Worm (Caenorhabditis elegans) whole organism, midembryonic: ENCODE results near the gene F58A4.1.

ENCODE experiments used
- cog-1 ChIP-seq: sonication (generic microtip); optimal IDR thresholded peaks from 2 replicates; lab custom pipeline; 2016; ENCODE audit warnings: missing genetic modification characterization, missing compliant biosample characterization
- flt-1 ChIP-seq: fragments of 200-800 bp; sonication (Bioruptor generic); IDR thresholded peaks from 2 replicates; pipeline ENCODE4 v1.3.6; 2022; ENCODE audit warnings: missing genetic modification characterization, missing compliant biosample characterization
- med-1 ChIP-seq: sonication (generic microtip); optimal IDR thresholded peaks from 2 replicates; lab custom pipeline; 2017; ENCODE audit warnings: missing genetic modification characterization, mild to moderate bottlenecking, missing compliant biosample characterization, antibody characterized with exemption, missing genetic modification reagents; ENCODE audit not compliant: insufficient read depth
- ref-1 ChIP-seq: fragments of 200-800 bp; sonication (Bioruptor generic); conservative IDR thresholded peaks from 2 replicates; pipeline ENCODE4 v1.3.6; 2022; ENCODE audit warnings: missing genetic modification reagents, missing genetic modification characterization, missing compliant biosample characterization
- tab-1 ChIP-seq: fragments of 200-800 bp; sonication (Bioruptor generic); IDR thresholded peaks from 2 replicates; pipeline ENCODE4 v1.3.6; 2022; ENCODE audit warnings: missing genetic modification characterization, missing compliant biosample characterization
- ztf-23 ChIP-seq: fragments of 200-800 bp; sonication (Bioruptor generic); IDR thresholded peaks from 2 replicates; pipeline ENCODE4 v1.3.6; 2022; ENCODE audit warnings: missing genetic modification reagents, missing genetic modification characterization, missing compliant biosample characterization
- ztf-29 ChIP-seq: fragments of 200-800 bp; sonication (Bioruptor generic); IDR thresholded peaks from 2 replicates; pipeline ENCODE4 v1.3.6; 2022; ENCODE audit warnings: missing genetic modification reagents, missing genetic modification characterization, missing compliant biosample characterization

DNA sequence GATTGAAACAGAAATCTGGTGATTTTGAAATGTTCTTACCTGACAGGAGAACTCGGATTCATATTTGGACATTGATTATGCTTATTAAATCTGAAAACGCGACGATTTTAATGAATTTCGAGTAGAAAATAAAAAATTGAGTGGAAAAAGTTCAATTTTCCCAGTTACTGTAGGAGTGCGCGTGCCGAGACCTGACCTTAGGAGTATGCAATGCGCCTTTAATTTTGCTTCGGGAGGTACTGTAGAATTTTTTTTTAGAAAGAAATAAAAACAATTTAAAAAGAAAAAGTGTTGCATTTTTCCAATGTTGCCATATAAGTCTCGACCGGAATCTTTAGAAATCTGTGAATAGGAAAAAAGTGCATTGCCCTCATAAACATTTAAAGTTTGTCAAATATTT is 32.3 kb upstream of the F58A4.1 start, which contains the start of gene C48B4.11:
- no peak for TF ChIP-seq ztf-23 (GFP tag; lab: Robert Waterston, UW)
- TF ChIP-seq flt-1 (GFP tag; lab: Robert Waterston, UW), result no peak
- TF ChIP-seq med-1 (GFP tag; lab: Kevin White, UChicago), result no peak
- no peak for TF ChIP-seq tab-1
- no peak for TF ChIP-seq ref-1 (GFP tag; lab: Robert Waterston, UW)
- no peak for TF ChIP-seq cog-1 (tag; lab: Kevin White, UChicago)
- no peak for TF ChIP-seq ztf-29 (GFP tag; lab: Robert Waterston, UW)
